Worm (Caenorhabditis elegans) whole organism, late embryonic: ENCODE measurements around the gene nhr-78.

ENCODE experiments used
- C08G9.2 ChIP-seq: sonication (generic microtip); optimal IDR thresholded peaks from 2 replicates; lab custom pipeline; 2016; ENCODE audit warnings: mild to moderate bottlenecking, missing genetic modification characterization, moderate library complexity, missing compliant biosample characterization
- F13H6.1 ChIP-seq: sonication (generic microtip); optimal IDR thresholded peaks from 2 replicates; lab custom pipeline; 2016; ENCODE audit warnings: missing genetic modification characterization, missing compliant biosample characterization
- K02D7.2 ChIP-seq: sonication (generic microtip); optimal IDR thresholded peaks from 2 replicates; lab custom pipeline; 2017; ENCODE audit warnings: mild to moderate bottlenecking, missing genetic modification characterization, missing compliant biosample characterization
- K09A11.1 ChIP-seq: sonication (generic microtip); optimal IDR thresholded peaks from 2 replicates; lab custom pipeline; 2017; ENCODE audit warnings: antibody characterized with exemption, mild to moderate bottlenecking, missing genetic modification characterization, missing compliant biosample characterization; ENCODE audit not compliant: insufficient read depth
- Y22D7AL.16 ChIP-seq: sonication (generic microtip); optimal IDR thresholded peaks from 2 replicates; lab custom pipeline; 2016; ENCODE audit warnings: missing genetic modification characterization, missing compliant biosample characterization
- ama-1 ChIP-seq: fragments of 150-350 bp; optimal IDR thresholded peaks from 2 replicates; lab custom pipeline; 2014
- ceh-2 ChIP-seq: sonication (generic microtip); optimal IDR thresholded peaks from 2 replicates; lab custom pipeline; 2016; ENCODE audit warnings: missing genotype, missing genetic modification characterization, missing compliant biosample characterization
- ceh-24 ChIP-seq: sonication (generic microtip); optimal IDR thresholded peaks from 2 replicates; lab custom pipeline; 2016; ENCODE audit warnings: mild to moderate bottlenecking, missing genetic modification characterization, missing compliant biosample characterization
- ceh-34 ChIP-seq: sonication (generic microtip); optimal IDR thresholded peaks from 2 replicates; lab custom pipeline; 2016; ENCODE audit warnings: mild to moderate bottlenecking, missing genetic modification characterization, missing compliant biosample characterization
- ceh-6 ChIP-seq: fragments of 200-800 bp; sonication (Bioruptor generic); optimal IDR thresholded peaks from 2 replicates; lab custom pipeline; 2018; ENCODE audit warnings: mild to moderate bottlenecking, missing genetic modification characterization, missing compliant biosample characterization
- ceh-9 ChIP-seq: sonication (generic microtip); optimal IDR thresholded peaks from 2 replicates; lab custom pipeline; 2016; ENCODE audit warnings: mild to moderate bottlenecking, missing genetic modification characterization, inconsistent platforms, missing compliant biosample characterization
- che-1 ChIP-seq: sonication (generic microtip); optimal IDR thresholded peaks from 2 replicates; lab custom pipeline; 2016; ENCODE audit warnings: mild to moderate bottlenecking, missing genetic modification characterization, missing compliant biosample characterization
- dve-1 ChIP-seq: sonication (generic microtip); optimal IDR thresholded peaks from 2 replicates; lab custom pipeline; 2017; ENCODE audit warnings: antibody characterized with exemption, mild to moderate bottlenecking, missing genetic modification characterization, missing compliant biosample characterization
- elt-4 ChIP-seq: sonication (generic microtip); optimal IDR thresholded peaks from 2 replicates; lab custom pipeline; 2016; ENCODE audit warnings: missing genetic modification characterization, missing compliant biosample characterization
- eyg-1 ChIP-seq: sonication (generic microtip); optimal IDR thresholded peaks from 2 replicates; lab custom pipeline; 2016; ENCODE audit warnings: missing genotype, missing genetic modification characterization, missing compliant biosample characterization
- fkh-10 ChIP-seq: fragments of 150-350 bp; optimal IDR thresholded peaks from 2 replicates; lab custom pipeline; 2014; ENCODE audit warnings: missing biosample characterization, missing genetic modification reagents, missing genetic modification characterization
- gmeb-2 ChIP-seq: sonication (generic microtip); optimal IDR thresholded peaks from 2 replicates; lab custom pipeline; 2016; ENCODE audit warnings: missing genetic modification characterization, inconsistent platforms, missing compliant biosample characterization
- hlh-6 ChIP-seq: sonication (generic microtip); optimal IDR thresholded peaks from 2 replicates; lab custom pipeline; 2016; ENCODE audit warnings: missing genotype, missing genetic modification characterization, missing compliant biosample characterization
- lim-6 ChIP-seq: sonication (generic microtip); optimal IDR thresholded peaks from 2 replicates; lab custom pipeline; 2016; ENCODE audit warnings: missing genetic modification characterization, missing compliant biosample characterization
- madf-2 ChIP-seq: sonication (generic microtip); optimal IDR thresholded peaks from 2 replicates; lab custom pipeline; 2017; ENCODE audit warnings: missing genetic modification characterization, missing compliant biosample characterization
- mec-3 ChIP-seq: sonication (generic microtip); optimal IDR thresholded peaks from 2 replicates; lab custom pipeline; 2016; ENCODE audit warnings: borderline replicate concordance, missing genetic modification characterization, missing compliant biosample characterization
- npax-4 ChIP-seq: sonication (generic microtip); optimal IDR thresholded peaks from 2 replicates; lab custom pipeline; 2016; ENCODE audit warnings: missing genetic modification characterization, missing compliant biosample characterization
- pag-3 ChIP-seq: sonication (generic microtip); optimal IDR thresholded peaks from 2 replicates; lab custom pipeline; 2016; ENCODE audit warnings: missing compliant biosample characterization, missing genetic modification characterization, borderline replicate concordance
- pha-4 ChIP-seq: fragments of 150-350 bp; optimal IDR thresholded peaks from 2 replicates; lab custom pipeline; 2018; ENCODE audit warnings: missing biosample characterization, missing genetic modification reagents, missing genetic modification characterization
- pros-1 ChIP-seq: fragments of 150-350 bp; optimal IDR thresholded peaks from 2 replicates; lab custom pipeline; 2014; ENCODE audit warnings: missing biosample characterization, missing genetic modification reagents, missing genetic modification characterization
- rnt-1 ChIP-seq: sonication (generic microtip); optimal IDR thresholded peaks from 2 replicates; lab custom pipeline; 2016; ENCODE audit warnings: missing genetic modification characterization, missing compliant biosample characterization
- sox-2 ChIP-seq: fragments of 200-800 bp; sonication (Bioruptor generic); IDR thresholded peaks from 2 replicates; pipeline ENCODE4 v1.3.6; 2022; ENCODE audit warnings: missing genetic modification reagents, missing genetic modification characterization, missing compliant biosample characterization
- syd-9 ChIP-seq: sonication (generic microtip); optimal IDR thresholded peaks from 2 replicates; lab custom pipeline; 2016; ENCODE audit warnings: mild to moderate bottlenecking, missing genetic modification characterization, moderate library complexity, missing compliant biosample characterization
- tbx-2 ChIP-seq: sonication (generic microtip); optimal IDR thresholded peaks from 2 replicates; lab custom pipeline; 2016; ENCODE audit warnings: missing genetic modification characterization, missing compliant biosample characterization
- unc-3 ChIP-seq, 2 experiments: fragments of 200-800 bp in 1 of 2; sonication (Bioruptor generic) in 1 of 2; sonication (generic microtip) in 1 of 2; conservative IDR thresholded peaks in 1 of 2; optimal IDR thresholded peaks in 1 of 2; 2 replicates each; pipeline versions ENCODE4 v1.3.6 to Lab custom; 2016 to 2022; ENCODE audit warnings: missing compliant biosample characterization in 2 of 2, missing genetic modification characterization in 2 of 2, missing genetic modification reagents in 1 of 2
- unc-42 ChIP-seq: sonication (generic microtip); optimal IDR thresholded peaks from 2 replicates; lab custom pipeline; 2016; ENCODE audit warnings: missing genotype, missing genetic modification characterization, missing compliant biosample characterization
- zip-5 ChIP-seq: sonication (generic microtip); optimal IDR thresholded peaks from 2 replicates; lab custom pipeline; 2016; ENCODE audit warnings: missing genetic modification characterization, missing compliant biosample characterization
- ztf-16 ChIP-seq: sonication (generic microtip); optimal IDR thresholded peaks from 2 replicates; lab custom pipeline; 2017; ENCODE audit warnings: missing genetic modification characterization, missing compliant biosample characterization

The nhr-78 gene

DNA sequence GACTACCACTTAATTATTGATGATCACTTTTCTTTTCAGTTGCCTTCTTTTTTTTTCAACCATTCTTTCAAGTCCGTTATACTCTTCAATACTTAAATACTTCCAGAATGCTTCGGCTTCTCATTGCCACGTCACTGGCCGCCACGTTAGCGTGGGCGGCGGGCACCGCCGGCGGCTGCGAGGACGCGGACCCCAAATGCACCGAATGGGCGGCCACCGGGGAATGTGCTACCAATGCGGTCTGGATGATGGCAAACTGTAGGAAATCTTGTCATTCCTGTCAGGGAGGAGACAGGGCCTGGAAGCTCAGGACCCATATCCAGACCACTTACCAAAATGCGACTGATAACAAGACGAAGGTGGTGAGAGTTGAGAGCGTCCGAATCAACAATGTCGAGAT lies 23.5 kb upstream of the nhr-78 start, which contains the start of gene lgc-22:
TSS of gene lgc-22 (plus strand) at position 105 of the 400 bp plus-strand sequence.
- TF ChIP-seq ama-1 (no peak), unc-42 (tag; lab: Kevin White, UChicago) (no peak), gmeb-2 (tag; lab: Kevin White, UChicago) (no peak), ceh-24 (tag; lab: Kevin White, UChicago) (no peak)

DNA sequence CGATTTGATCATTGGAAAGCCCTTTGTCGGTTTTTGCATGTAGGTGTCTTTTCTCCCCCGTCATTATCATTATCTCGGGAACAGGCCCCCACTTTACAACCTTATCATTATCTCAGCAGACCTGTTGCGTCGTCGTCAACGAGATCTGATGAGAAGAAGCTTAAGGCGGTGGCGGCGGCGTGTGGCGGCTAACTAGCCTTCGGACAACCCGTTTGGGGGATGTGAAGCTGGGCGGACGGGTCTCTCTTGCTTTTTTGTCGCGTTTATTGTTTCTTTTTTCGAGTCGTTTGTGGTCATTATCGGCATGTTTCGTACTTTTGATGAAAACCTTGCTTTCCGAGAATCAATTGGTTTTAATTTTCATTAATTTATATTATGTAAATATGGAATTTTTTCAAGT lies 22.3 kb upstream of the nhr-78 start:
- TF ChIP-seq ztf-16 (tag; lab: Kevin White, UChicago) = no peak
- no peak for TF ChIP-seq mec-3
- no peak for TF ChIP-seq hlh-6
- TF ChIP-seq eyg-1 (tag; lab: Kevin White, UChicago) = no peak
- TF ChIP-seq ceh-2 = no peak
- TF ChIP-seq pros-1 (tag; lab: Kevin White, UChicago) = no peak
- no peak for TF ChIP-seq pha-4 (tag; lab: Kevin White, UChicago)
- no peak for TF ChIP-seq gmeb-2 (tag; lab: Kevin White, UChicago)
- no peak for TF ChIP-seq zip-5
- no peak for TF ChIP-seq elt-4

DNA sequence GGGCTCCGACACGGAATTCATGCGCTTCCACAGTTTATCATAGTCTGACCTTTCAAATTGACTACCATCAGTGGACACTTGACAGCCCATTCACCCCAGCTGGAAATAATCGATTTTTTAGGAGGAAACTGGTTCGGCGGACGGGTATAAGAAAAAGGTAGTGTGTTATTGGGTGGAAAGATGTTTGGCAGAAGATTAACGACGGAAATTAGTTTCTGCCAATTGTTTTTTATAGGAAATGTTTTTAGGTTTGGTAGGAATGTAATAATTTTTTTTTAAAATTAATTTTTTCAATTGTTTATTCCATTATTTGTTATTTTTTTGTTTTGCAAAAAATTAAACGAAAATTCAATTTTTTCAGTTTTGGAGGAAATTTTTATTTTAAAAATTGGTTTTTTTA lies 21.3 kb upstream of the nhr-78 start, which contains the start of gene F15E6.9:
TSS of gene F15E6.9 (minus strand) at position 101 of the 400 bp plus-strand sequence.
- TF ChIP-seq eyg-1 (tag; lab: Kevin White, UChicago) (no peak), pros-1 (tag; lab: Kevin White, UChicago) (no peak), ceh-34 (tag; lab: Kevin White, UChicago) (no peak), pag-3 (tag; lab: Kevin White, UChicago) (no peak)

DNA sequence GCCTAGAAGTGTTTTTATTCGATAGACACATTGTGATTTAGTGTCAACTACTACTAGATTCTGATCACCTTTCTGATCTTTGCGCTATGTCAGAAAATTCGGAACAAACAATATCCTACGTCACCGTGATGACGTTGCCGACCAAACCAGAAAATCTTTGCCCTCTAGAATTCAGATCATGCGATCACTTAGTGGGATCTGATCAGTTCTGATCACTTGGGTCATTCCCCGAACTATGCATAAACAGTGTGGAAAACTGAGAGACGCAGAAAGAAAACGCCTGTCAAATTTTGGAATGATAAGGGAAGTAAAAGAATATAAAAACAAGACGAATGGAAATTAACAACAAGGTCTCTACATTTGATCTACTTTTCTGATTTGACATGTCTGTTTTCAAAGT lies 16.9 kb upstream of the nhr-78 start, which contains the start of gene F15E6.3:
TSS of gene F15E6.3 (plus strand) at position 344 of the 400 bp plus-strand sequence.
- TF ChIP-seq unc-3 (GFP tag; conservative IDR thresholded peaks at IDR 0.05; lab: Robert Waterston, UW) = no peak
- TF ChIP-seq unc-3 (tag; optimal IDR thresholded peaks at IDR 0.05; lab: Kevin White, UChicago) = no peak
- no peak for TF ChIP-seq pros-1 (tag; lab: Kevin White, UChicago)
- TF ChIP-seq che-1 (tag; lab: Kevin White, UChicago) = no peak
- no peak for TF ChIP-seq dve-1 (tag; lab: Kevin White, UChicago)
- no peak for TF ChIP-seq ceh-6 (GFP tag; lab: Kevin White, UChicago)
- no peak for TF ChIP-seq sox-2 (GFP tag; lab: Robert Waterston, UW)
- TF ChIP-seq syd-9 (tag; lab: Kevin White, UChicago) = no peak
- TF ChIP-seq npax-4 (tag; lab: Kevin White, UChicago) = no peak
- TF ChIP-seq ceh-9 (tag; lab: Kevin White, UChicago) = no peak
- TF ChIP-seq Y22D7AL.16 = no peak

DNA sequence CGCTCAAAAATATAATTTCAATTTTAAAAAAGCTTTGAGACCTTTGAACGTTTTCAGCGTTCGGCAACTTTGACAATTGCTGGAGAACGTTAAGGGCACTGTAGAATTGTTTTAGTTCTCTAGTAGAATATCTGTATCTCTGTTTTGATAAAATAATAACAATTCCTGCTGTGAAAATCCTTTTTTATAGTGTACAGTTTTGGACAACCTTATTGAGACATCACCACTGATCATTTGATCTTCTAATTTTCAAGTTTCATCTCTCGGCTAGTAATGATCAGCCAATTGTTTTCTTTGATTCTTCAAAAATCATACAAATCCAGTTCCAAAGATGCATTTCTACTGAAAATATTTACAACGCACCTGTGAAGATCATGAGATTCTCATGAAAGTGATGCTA lies 14.9 kb upstream of the nhr-78 start, which contains the start of gene F15E6.10:
TSS of gene F15E6.10 (plus strand) at position 301 of the 400 bp plus-strand sequence.
- TF ChIP-seq rnt-1 (tag; lab: Kevin White, UChicago) = no peak
- no peak for TF ChIP-seq pha-4 (tag; lab: Kevin White, UChicago)
- TF ChIP-seq lim-6 = no peak
- TF ChIP-seq sox-2 (GFP tag; lab: Robert Waterston, UW) = no peak

DNA sequence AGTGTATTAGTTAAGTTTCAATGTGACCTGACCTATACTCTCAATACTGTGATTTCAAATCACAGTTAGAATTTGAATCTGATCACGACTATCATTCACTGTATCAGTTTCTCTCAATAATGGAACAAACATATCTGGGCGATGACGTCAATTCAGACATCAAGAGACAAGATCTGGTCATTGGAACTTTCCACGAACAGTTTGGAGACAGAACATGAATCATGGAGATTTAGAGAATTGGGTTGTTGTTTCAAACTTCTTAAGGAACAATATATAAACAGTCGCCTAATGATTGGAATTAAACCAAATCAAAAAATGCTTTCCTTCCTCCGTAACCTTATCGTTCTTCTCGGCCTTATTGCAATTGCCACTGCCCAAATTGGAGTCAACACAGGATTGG lies 13.5 kb upstream of the nhr-78 start, which contains the start of gene F15E6.4:
TSS of gene F15E6.4 (plus strand) at position 301 of the 400 bp plus-strand sequence.
- TF ChIP-seq sox-2 (GFP tag; lab: Robert Waterston, UW) = no peak
- no peak for TF ChIP-seq rnt-1 (tag; lab: Kevin White, UChicago)
- no peak for TF ChIP-seq K09A11.1 (tag; lab: Kevin White, UChicago)
- TF ChIP-seq fkh-10 (GFP tag; lab: Kevin White, UChicago) = no peak
- TF ChIP-seq lim-6 = no peak
- no peak for TF ChIP-seq madf-2 (tag; lab: Kevin White, UChicago)
- TF ChIP-seq C08G9.2 (tag; lab: Kevin White, UChicago) = no peak
- no peak for TF ChIP-seq F13H6.1
- TF ChIP-seq K02D7.2 (tag; lab: Kevin White, UChicago) = no peak
- no peak for TF ChIP-seq pha-4 (tag; lab: Kevin White, UChicago)
- TF ChIP-seq dve-1 (tag; lab: Kevin White, UChicago) = no peak
- TF ChIP-seq tbx-2 (tag; lab: Kevin White, UChicago) = no peak
